Fruit fly (Drosophila melanogaster): Measurements from ENCODE around the gene CG42857.

CG42857 gene

DNA sequence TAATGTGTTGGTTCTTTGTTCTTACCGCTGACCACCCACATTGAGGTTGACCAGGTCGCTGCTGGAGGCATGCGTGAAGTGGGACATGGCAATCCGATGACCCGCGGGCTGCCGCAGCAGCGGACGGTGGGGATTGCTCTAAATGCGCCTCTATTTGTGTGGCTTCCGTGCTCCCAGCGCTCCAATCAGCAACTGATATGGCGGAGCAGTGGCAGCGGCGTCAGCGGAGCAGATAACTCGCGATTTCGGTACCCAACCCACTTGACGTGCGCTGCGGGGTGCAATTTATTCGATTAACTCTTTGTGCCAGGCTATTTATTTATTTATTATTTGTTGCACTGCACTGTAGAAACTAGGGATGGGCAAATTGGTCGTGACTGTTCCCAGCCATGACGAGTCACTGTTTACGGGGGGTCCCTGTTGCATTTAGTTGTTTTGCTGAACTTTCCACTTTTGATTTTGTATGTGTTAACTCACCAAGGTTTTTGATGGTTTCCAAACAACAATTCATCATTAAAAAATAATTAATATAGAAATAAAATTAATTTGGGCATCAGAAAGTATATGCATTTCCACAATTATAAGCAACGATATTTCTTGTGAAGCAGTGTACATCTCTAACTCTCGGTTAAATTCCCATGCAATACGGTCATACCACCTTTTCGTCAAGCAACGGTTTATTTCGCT is 20.2 kb downstream of the CG42857 start, which contains the start of the genes CG9467 and CG8526 (continued):
- TF ChIP-seq Blimp-1 (GFP tag; optimal IDR thresholded peaks at IDR 0.05) = no peak
- no peak for TF ChIP-seq dm (GFP tag; optimal IDR thresholded peaks at IDR 0.05)
- TF ChIP-seq trh (GFP tag; optimal IDR thresholded peaks at IDR 0.05) = peak; percentile 29
- peak; percentile 50; the same call in 1 of the 3 replicates for TF ChIP-seq CG7357 (GFP tag; IDR thresholded peaks at IDR 0.05)
- peak; percentile 75 for TF ChIP-seq amos (GFP tag; IDR thresholded peaks at IDR 0.05; ENCODE audit: partially characterized antibody)
- TF ChIP-seq Hr51 (GFP tag; optimal IDR thresholded peaks at IDR 0.05) = no peak
- peak; percentile 69; the same call in 2 of the 3 replicates for TF ChIP-seq CG2889 (GFP tag; IDR thresholded peaks at IDR 0.05)
- TF ChIP-seq wdn (GFP tag; IDR thresholded peaks at IDR 0.05) = peak; percentile 11; the same call in 1 of the 2 replicates
- peak; percentile 67 for TF ChIP-seq bcd (GFP tag; optimal IDR thresholded peaks at IDR 0.05)
- no peak for TF ChIP-seq cad (GFP tag; optimal IDR thresholded peaks at IDR 0.05)
- no peak for TF ChIP-seq ftz-f1 (GFP tag; optimal IDR thresholded peaks at IDR 0.05)
- peak; percentile 72 for TF ChIP-seq CG14860 (GFP tag; IDR thresholded peaks at IDR 0.05; ENCODE audit: partially characterized antibody)
- TF ChIP-seq CG12236 (GFP tag; optimal IDR thresholded peaks at IDR 0.05) = no peak
- peak; percentile 65 for TF ChIP-seq lbe (GFP tag; optimal IDR thresholded peaks at IDR 0.05)
- no peak for TF ChIP-seq schlank (tag; optimal IDR thresholded peaks at IDR 0.05)
- TF ChIP-seq CG10321 (GFP tag; IDR thresholded peaks at IDR 0.05) = no peak
- TF ChIP-seq ssp (GFP tag; IDR thresholded peaks at IDR 0.05) = peak; percentile 61
- TF ChIP-seq crc (GFP tag; optimal IDR thresholded peaks at IDR 0.05) = no peak
- TF ChIP-seq CG4282 (GFP tag; optimal IDR thresholded peaks at IDR 0.05) = no peak
- TF ChIP-seq Nf-YB (GFP tag; optimal IDR thresholded peaks at IDR 0.05) = no peak
- TF ChIP-seq repo (GFP tag; optimal IDR thresholded peaks at IDR 0.05) = no peak
- TF ChIP-seq CG9727 (GFP tag; optimal IDR thresholded peaks at IDR 0.05) = peak; percentile 69
- peak; percentile 60 for TF ChIP-seq Hsf (GFP tag; optimal IDR thresholded peaks at IDR 0.05)
- peak; percentile 80 for TF ChIP-seq CG4617 (GFP tag; optimal IDR thresholded peaks at IDR 0.05; ENCODE audit: borderline replicate concordance)
- peak; percentile 74 for TF ChIP-seq Chrac-16 (GFP tag; optimal IDR thresholded peaks at IDR 0.05)
- no peak for TF ChIP-seq dmrt99B (tag; optimal IDR thresholded peaks at IDR 0.05)
- no peak for TF ChIP-seq CG17568 (GFP tag; optimal IDR thresholded peaks at IDR 0.05)
- no peak for TF ChIP-seq Spps (tag; optimal IDR thresholded peaks at IDR 0.05)
- TF ChIP-seq fru (optimal IDR thresholded peaks at IDR 0.05) = no peak
- no peak for TF ChIP-seq gcm (GFP tag; optimal IDR thresholded peaks at IDR 0.05)
- no peak for TF ChIP-seq bowl (GFP tag; IDR thresholded peaks at IDR 0.05)
- no peak for TF ChIP-seq mirr (GFP tag; optimal IDR thresholded peaks at IDR 0.05)
- no peak for TF ChIP-seq sc (optimal IDR thresholded peaks at IDR 0.05)
- TF ChIP-seq sc (GFP tag; optimal IDR thresholded peaks at IDR 0.05) = no peak
- TF ChIP-seq BEAF-32 (GFP tag; optimal IDR thresholded peaks at IDR 0.05) = peak; percentile 89
- TF ChIP-seq Antp (GFP tag; optimal IDR thresholded peaks at IDR 0.05) = no peak
- TF ChIP-seq TFAM (GFP tag; optimal IDR thresholded peaks at IDR 0.05) = no peak
- peak; percentile 23; the same call in 1 of the 3 replicates for TF ChIP-seq mld (GFP tag; IDR thresholded peaks at IDR 0.05; ENCODE audit: partially characterized antibody)
- peak; percentile 78 for TF ChIP-seq CG9215 (GFP tag; IDR thresholded peaks at IDR 0.05)
- peak; percentile 93 for TF ChIP-seq Ets65A (GFP tag)
- peak; percentile 65 for TF ChIP-seq CG31388 (GFP tag; optimal IDR thresholded peaks at IDR 0.05)
- TF ChIP-seq pros (GFP tag; optimal IDR thresholded peaks at IDR 0.05) = no peak
- no peak for TF ChIP-seq Awh (GFP tag; IDR thresholded peaks at IDR 0.05)
- no peak for TF ChIP-seq lov (optimal IDR thresholded peaks at IDR 0.05)
- no peak for TF ChIP-seq lov (GFP tag; IDR thresholded peaks at IDR 0.05)
- TF ChIP-seq CTCF (GFP tag; optimal IDR thresholded peaks at IDR 0.05) = no peak
- peak; percentile 66 for TF ChIP-seq stwl (tag; optimal IDR thresholded peaks at IDR 0.05)
- peak; percentile 58 for TF ChIP-seq fd3F (GFP tag; optimal IDR thresholded peaks at IDR 0.05)
- TF ChIP-seq slou (GFP tag; optimal IDR thresholded peaks at IDR 0.05) = peak; percentile 59
- no peak for TF ChIP-seq p53 (GFP tag; optimal IDR thresholded peaks at IDR 0.05)
- TF ChIP-seq CG2712 (tag; optimal IDR thresholded peaks at IDR 0.05) = peak; percentile 80

Data from whole organism, embryonic.